Worm (Caenorhabditis elegans): ENCODE data around the gene ZK652.8.

DNA sequence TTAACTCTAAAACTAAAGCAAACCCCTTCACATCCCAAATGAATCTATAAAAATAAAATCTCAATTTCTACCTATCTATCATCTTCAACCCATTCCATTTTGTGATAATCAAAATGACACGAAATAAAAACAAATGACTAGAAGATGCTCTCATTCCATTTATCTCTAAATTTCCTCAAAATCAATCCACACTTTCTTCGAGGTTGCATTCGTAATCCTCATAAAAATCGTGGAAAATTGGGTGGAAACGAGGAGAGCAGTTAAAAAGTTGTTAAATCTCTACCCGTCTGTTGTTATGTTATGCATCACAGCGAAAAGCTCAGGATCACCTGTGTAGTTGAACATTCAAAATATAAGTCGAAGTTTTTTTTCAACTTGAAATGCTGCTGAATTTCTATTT, 36.5 kb downstream of the ZK652.8 start:
- no peak for TF ChIP-seq nhr-237 (tag; optimal IDR thresholded peaks at IDR 0.05)
- TF ChIP-seq ceh-16 (tag; optimal IDR thresholded peaks at IDR 0.05) = no peak
- TF ChIP-seq snpc-4 (tag; optimal IDR thresholded peaks at IDR 0.05) = no peak
- TF ChIP-seq aly-2 (tag; optimal IDR thresholded peaks at IDR 0.05) = no peak

Measured in whole organism, L3 larva.